Worm (Caenorhabditis elegans): ENCODE data around the gene ZK218.7.

ZK218.7 gene

DNA sequence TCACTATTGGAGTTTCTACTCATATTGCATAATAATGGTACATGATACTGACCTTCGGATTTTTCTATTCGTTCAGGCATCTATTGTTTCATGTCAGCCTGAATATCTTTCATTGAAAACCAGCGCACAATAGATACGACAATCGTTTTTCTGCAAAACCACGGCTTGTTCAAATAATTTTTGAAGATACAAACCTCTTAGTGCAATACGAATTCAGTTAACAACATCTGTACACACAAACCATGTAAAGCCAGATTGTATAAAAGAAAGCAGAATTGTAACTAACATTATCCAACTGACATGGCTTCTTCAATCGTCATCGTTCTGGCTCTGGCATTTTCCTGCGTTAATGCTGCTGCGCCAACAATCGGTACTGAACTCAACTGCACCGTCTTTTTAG lies at the start of gene ZK218.7:
ZK218.7 (plus strand) TSS at position 301 of the 400 bp plus-strand sequence.
- TF ChIP-seq ets-4 (tag; optimal IDR thresholded peaks at IDR 0.05) (no peak), lim-6 (tag; optimal IDR thresholded peaks at IDR 0.05) (no peak), C08G9.2 (tag; optimal IDR thresholded peaks at IDR 0.05) (no peak), ceh-18 (tag; optimal IDR thresholded peaks at IDR 0.05) (no peak), ceh-48 (tag; optimal IDR thresholded peaks at IDR 0.05) (no peak), ceh-24 (tag; optimal IDR thresholded peaks at IDR 0.05) (no peak), hlh-15 (tag; optimal IDR thresholded peaks at IDR 0.05) (no peak), ceh-2 (tag; optimal IDR thresholded peaks at IDR 0.05) (no peak), nfya-1 (tag; optimal IDR thresholded peaks at IDR 0.05) (no peak), ceh-31 (tag; optimal IDR thresholded peaks at IDR 0.05) (no peak), F13H6.1 (tag; optimal IDR thresholded peaks at IDR 0.05) (no peak), che-1 (tag; optimal IDR thresholded peaks at IDR 0.05) (no peak), unc-3 (GFP tag; conservative IDR thresholded peaks at IDR 0.05) (no peak), unc-3 (tag; optimal IDR thresholded peaks at IDR 0.05) (no peak), ztf-16 (tag; optimal IDR thresholded peaks at IDR 0.05) (no peak)

DNA sequence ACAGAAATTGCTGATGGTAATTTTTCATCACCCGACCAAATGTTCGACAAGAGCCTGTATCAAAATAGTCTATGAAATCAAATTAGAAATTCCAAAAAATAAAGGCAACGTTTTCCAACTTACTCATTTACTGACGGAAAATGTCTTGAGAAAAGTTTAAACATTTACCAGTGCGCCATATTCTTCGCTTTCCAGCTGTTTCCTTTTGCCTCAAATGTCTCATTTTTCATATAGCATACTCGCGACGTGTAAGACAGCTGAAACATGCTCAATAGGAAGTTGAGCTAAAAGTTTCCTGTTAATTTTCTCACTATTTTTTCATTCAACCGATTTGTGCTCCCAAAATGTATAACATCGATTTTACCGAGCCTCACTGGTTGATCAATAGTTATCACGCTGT lies 45.6 kb upstream of the ZK218.7 start, which contains the start of gene sri-66:
sri-66 (plus strand) TSS at position 301 of the 400 bp plus-strand sequence.
- TF ChIP-seq K09A11.1 (tag; optimal IDR thresholded peaks at IDR 0.05; ENCODE audit: insufficient read depth) (no peak), C08G9.2 (tag; optimal IDR thresholded peaks at IDR 0.05) (no peak), ceh-48 (tag; optimal IDR thresholded peaks at IDR 0.05) (no peak), elt-4 (tag; optimal IDR thresholded peaks at IDR 0.05) (no peak), ref-2 (tag; optimal IDR thresholded peaks at IDR 0.05) (no peak), pat-9 (tag; optimal IDR thresholded peaks at IDR 0.05) (no peak), dmd-4 (tag; optimal IDR thresholded peaks at IDR 0.05; ENCODE audit: borderline replicate concordance) (no peak), odd-2 (tag; optimal IDR thresholded peaks at IDR 0.05) (no peak), F13H6.1 (tag; optimal IDR thresholded peaks at IDR 0.05) (no peak), pax-1 (tag; optimal IDR thresholded peaks at IDR 0.05) (no peak), pha-4 (tag; optimal IDR thresholded peaks at IDR 0.05) (no peak), unc-55 (GFP tag; optimal IDR thresholded peaks at IDR 0.05) (no peak), dve-1 (tag; optimal IDR thresholded peaks at IDR 0.05) (no peak), tbx-2 (tag; optimal IDR thresholded peaks at IDR 0.05) (no peak)

DNA sequence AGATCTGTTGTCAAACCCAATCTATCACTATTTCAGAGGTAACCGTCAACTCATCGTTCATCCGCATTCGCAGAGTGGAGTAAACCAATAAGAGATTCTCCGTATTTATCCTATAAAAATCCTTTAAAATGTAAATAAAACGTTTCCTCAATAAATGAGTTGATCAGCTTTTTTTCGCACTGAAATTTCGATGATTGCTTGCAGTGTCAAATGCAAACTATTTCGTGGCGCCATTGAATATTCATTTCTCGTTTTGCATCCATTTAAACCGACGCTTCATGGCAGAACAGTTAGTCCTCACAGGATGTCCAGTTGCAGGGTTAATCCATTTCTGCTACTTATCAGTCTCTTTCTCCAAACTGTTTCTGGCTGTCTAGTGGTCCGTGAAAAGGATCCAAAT lies 44.0 kb upstream of the ZK218.7 start, which contains the start of gene F28B1.9:
F28B1.9 (plus strand) TSS at position 301 of the 400 bp plus-strand sequence.
- no peak for TF ChIP-seq lim-6 (tag; optimal IDR thresholded peaks at IDR 0.05)
- no peak for TF ChIP-seq pha-4 (tag; optimal IDR thresholded peaks at IDR 0.05)
- TF ChIP-seq elt-4 (tag; optimal IDR thresholded peaks at IDR 0.05): no peak
- TF ChIP-seq ceh-34 (tag; optimal IDR thresholded peaks at IDR 0.05): no peak
- no peak for TF ChIP-seq ceh-22 (tag; optimal IDR thresholded peaks at IDR 0.05)
- TF ChIP-seq pax-1 (tag; optimal IDR thresholded peaks at IDR 0.05): no peak
- TF ChIP-seq ceh-6 (GFP tag; optimal IDR thresholded peaks at IDR 0.05): no peak
- no peak for TF ChIP-seq eyg-1 (tag; optimal IDR thresholded peaks at IDR 0.05)

DNA sequence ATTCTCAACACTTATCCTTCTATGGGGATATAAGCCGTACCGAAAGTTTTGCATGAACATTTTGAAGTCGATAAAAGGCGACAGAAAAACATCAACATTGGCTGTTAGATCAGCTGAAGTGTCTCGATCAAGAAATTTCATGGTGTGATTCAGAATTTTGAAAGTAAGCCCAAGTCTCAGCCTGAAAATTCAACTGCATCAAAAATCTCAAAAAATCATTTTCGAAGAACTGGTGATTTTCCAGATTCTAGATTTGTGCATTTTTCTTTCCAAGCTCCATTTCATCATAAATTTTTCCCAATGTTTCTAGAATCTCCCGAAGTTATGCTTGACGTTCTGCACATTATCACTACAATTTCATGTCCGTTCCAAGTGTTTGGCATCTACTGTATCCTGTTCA lies 40.9 kb upstream of the ZK218.7 start, which contains the start of gene srh-255:
srh-255 (plus strand) TSS at position 301 of the 400 bp plus-strand sequence.
- no peak for TF ChIP-seq zip-5 (tag; optimal IDR thresholded peaks at IDR 0.05)
- no peak for TF ChIP-seq ttx-3 (tag; optimal IDR thresholded peaks at IDR 0.05)
- TF ChIP-seq madf-2 (tag; optimal IDR thresholded peaks at IDR 0.05): no peak
- no peak for TF ChIP-seq ceh-6 (GFP tag; optimal IDR thresholded peaks at IDR 0.05)
- no peak for TF ChIP-seq sox-4 (tag; optimal IDR thresholded peaks at IDR 0.05)
- TF ChIP-seq unc-42 (tag; optimal IDR thresholded peaks at IDR 0.05): no peak
- no peak for TF ChIP-seq ceh-22 (tag; optimal IDR thresholded peaks at IDR 0.05)
- no peak for TF ChIP-seq hlh-13 (GFP tag; optimal IDR thresholded peaks at IDR 0.05)
- TF ChIP-seq pat-9 (tag; optimal IDR thresholded peaks at IDR 0.05): no peak
- TF ChIP-seq fax-1 (tag; optimal IDR thresholded peaks at IDR 0.05): no peak
- TF ChIP-seq che-1 (tag; optimal IDR thresholded peaks at IDR 0.05): no peak
- TF ChIP-seq pag-3 (tag; optimal IDR thresholded peaks at IDR 0.05; ENCODE audit: borderline replicate concordance): no peak
- no peak for TF ChIP-seq ceh-9 (tag; optimal IDR thresholded peaks at IDR 0.05)
- no peak for TF ChIP-seq hlh-8 (tag; optimal IDR thresholded peaks at IDR 0.05)
- no peak for TF ChIP-seq elt-2 (tag; optimal IDR thresholded peaks at IDR 0.05)
- TF ChIP-seq fkh-10 (GFP tag; optimal IDR thresholded peaks at IDR 0.05): no peak
